Fruit fly (Drosophila melanogaster): ENCODE data around the gene bigmax.

dm6 chr3R:27322225-27322624, 33.9 kb upstream of the bigmax start, which contains the start of gene CG3339:
- TF ChIP-seq CG10321 (GFP tag; IDR thresholded peaks at IDR 0.05) (no peak), CG12071 (GFP tag; optimal IDR thresholded peaks at IDR 0.05) (no peak)

Data from whole organism, embryonic.